Worm (Caenorhabditis elegans) whole organism, early embryonic: ENCODE data around the gene phlp-2.

Experiments used
- B0310.2 ChIP-seq: sonication (generic microtip); optimal IDR thresholded peaks from 2 replicates; lab custom pipeline; 2016; ENCODE audit warnings: mild to moderate bottlenecking, missing genetic modification characterization, missing compliant biosample characterization
- F13C5.2 ChIP-seq: sonication (generic microtip); optimal IDR thresholded peaks from 2 replicates; lab custom pipeline; 2017; ENCODE audit warnings: mild to moderate bottlenecking, missing genetic modification characterization, inconsistent platforms, missing compliant biosample characterization
- aly-1 ChIP-seq: sonication (generic microtip); optimal IDR thresholded peaks from 2 replicates; lab custom pipeline; 2016; ENCODE audit warnings: missing genetic modification characterization, missing compliant biosample characterization
- ama-1 ChIP-seq: fragments of 150-350 bp; optimal IDR thresholded peaks from 2 replicates; lab custom pipeline; 2014
- ceh-13 ChIP-seq: fragments of 200-800 bp; sonication (Bioruptor generic); optimal IDR thresholded peaks from 2 replicates; lab custom pipeline; 2018; ENCODE audit warnings: mild to moderate bottlenecking, missing genetic modification characterization, missing compliant biosample characterization
- ceh-36 ChIP-seq: sonication (generic microtip); optimal IDR thresholded peaks from 2 replicates; lab custom pipeline; 2016; ENCODE audit warnings: missing genetic modification characterization, inconsistent platforms, missing compliant biosample characterization
- ets-7 ChIP-seq: sonication (generic microtip); optimal IDR thresholded peaks from 2 replicates; lab custom pipeline; 2016; ENCODE audit warnings: missing genotype, missing genetic modification characterization, missing compliant biosample characterization
- flt-1 ChIP-seq: fragments of 200-800 bp; sonication (Bioruptor generic); IDR thresholded peaks from 2 replicates; pipeline ENCODE4 v1.3.6; 2022; ENCODE audit warnings: missing genetic modification characterization, missing compliant biosample characterization
- hmbx-1 ChIP-seq: sonication (generic microtip); optimal IDR thresholded peaks from 2 replicates; lab custom pipeline; 2016; ENCODE audit warnings: mild to moderate bottlenecking, missing genetic modification characterization, missing compliant biosample characterization
- hmg-4 ChIP-seq: fragments of 200-800 bp; sonication (Bioruptor generic); optimal IDR thresholded peaks from 2 replicates; lab custom pipeline; 2018; ENCODE audit warnings: mild to moderate bottlenecking, missing genetic modification characterization, missing compliant biosample characterization
- hnd-1 ChIP-seq: sonication (generic microtip); optimal IDR thresholded peaks from 2 replicates; lab custom pipeline; 2016; ENCODE audit warnings: missing genetic modification characterization, missing compliant biosample characterization
- pes-1 ChIP-seq: fragments of 200-800 bp; sonication (Bioruptor generic); IDR thresholded peaks from 2 replicates; pipeline ENCODE4 v1.3.6; 2022; ENCODE audit warnings: missing genetic modification reagents, missing genetic modification characterization, missing compliant biosample characterization
- scrt-1 ChIP-seq: fragments of 200-800 bp; sonication (Bioruptor generic); IDR thresholded peaks from 2 replicates; pipeline ENCODE4 v1.3.6; 2022; ENCODE audit warnings: missing genetic modification characterization, missing compliant biosample characterization
- sea-1 ChIP-seq: fragments of 200-800 bp; sonication (Bioruptor generic); conservative IDR thresholded peaks from 2 replicates; pipeline ENCODE4 v1.3.6; 2022; ENCODE audit warnings: missing genetic modification characterization, missing compliant biosample characterization
- tbx-11 ChIP-seq: fragments of 200-800 bp; sonication (Bioruptor generic); IDR thresholded peaks from 2 replicates; pipeline ENCODE4 v1.3.6; 2022; ENCODE audit warnings: missing genetic modification characterization, missing compliant biosample characterization
- tbx-37 ChIP-seq: fragments of 200-800 bp; sonication (Bioruptor generic); conservative IDR thresholded peaks from 2 replicates; pipeline ENCODE4 v1.3.6; 2022; ENCODE audit warnings: missing genetic modification reagents, missing genetic modification characterization, missing compliant biosample characterization
- tra-4 ChIP-seq: sonication (generic microtip); optimal IDR thresholded peaks from 2 replicates; lab custom pipeline; 2017; ENCODE audit warnings: missing genetic modification characterization, missing compliant biosample characterization

phlp-2 gene

DNA sequence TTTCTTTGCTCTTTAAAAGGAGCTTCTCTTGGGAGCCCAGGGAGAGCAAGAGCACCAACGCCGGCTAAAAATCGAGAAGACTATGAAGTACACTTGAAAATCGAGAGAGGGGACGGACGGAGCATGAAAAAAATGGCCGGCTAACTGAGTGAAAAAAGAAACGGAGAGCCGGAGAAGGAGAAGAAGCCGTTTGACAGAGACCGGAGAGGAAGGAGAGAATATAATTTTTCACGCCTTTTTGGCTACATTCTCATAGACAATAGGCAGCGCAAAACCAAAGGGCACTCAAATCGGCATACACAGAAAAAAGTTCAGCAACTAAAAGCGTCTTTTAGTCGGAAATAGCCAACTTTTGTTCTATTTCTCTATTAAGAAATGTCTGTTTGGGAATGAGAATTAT is 12.2 kb downstream of the phlp-2 start:
- TF ChIP-seq aly-1, result no peak
- TF ChIP-seq pes-1 (GFP tag; lab: Robert Waterston, UW), result no peak
- no peak for TF ChIP-seq hmg-4 (GFP tag; lab: Kevin White, UChicago)
- no peak for TF ChIP-seq scrt-1 (GFP tag; lab: Robert Waterston, UW)
- TF ChIP-seq ama-1, result no peak

- TF ChIP-seq hmg-4 (GFP tag; lab: Kevin White, UChicago), result peak; percentile 70
- TF ChIP-seq tra-4 (tag; lab: Kevin White, UChicago), result no peak
- peak; percentile 42 for TF ChIP-seq F13C5.2 (tag; lab: Kevin White, UChicago)
Observed at ce11 chrIII:4223668-4224127, 14.4 kb downstream of the phlp-2 start.

DNA sequence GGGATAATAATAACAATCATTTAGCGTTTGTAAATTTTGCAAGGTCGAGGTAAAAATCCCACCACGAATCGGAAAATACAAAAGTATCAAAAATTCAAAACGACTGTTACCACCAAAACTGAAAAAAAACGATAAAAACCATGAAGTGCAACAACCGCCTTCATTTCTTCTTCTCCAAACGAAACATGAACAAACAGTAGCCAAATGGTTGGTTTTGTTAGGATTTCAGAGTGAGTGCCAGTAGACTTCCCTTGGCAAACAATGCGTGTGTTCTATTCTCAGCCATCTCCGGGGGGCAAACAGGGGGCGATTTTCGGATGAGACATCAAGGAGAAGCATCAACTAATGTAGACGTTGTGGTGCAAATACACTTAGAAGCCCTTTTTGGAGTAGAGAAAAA is 15.4 kb downstream of the phlp-2 start:
- TF ChIP-seq pes-1 (GFP tag; lab: Robert Waterston, UW) (no peak), B0310.2 (tag; lab: Kevin White, UChicago) (no peak), tbx-37 (GFP tag; lab: Robert Waterston, UW) (no peak), aly-1 (no peak), hnd-1 (tag; lab: Kevin White, UChicago) (no peak), sea-1 (GFP tag; lab: Robert Waterston, UW) (no peak), F13C5.2 (tag; lab: Kevin White, UChicago) (no peak), ets-7 (tag; lab: Kevin White, UChicago) (no peak), tra-4 (tag; lab: Kevin White, UChicago) (no peak)

DNA sequence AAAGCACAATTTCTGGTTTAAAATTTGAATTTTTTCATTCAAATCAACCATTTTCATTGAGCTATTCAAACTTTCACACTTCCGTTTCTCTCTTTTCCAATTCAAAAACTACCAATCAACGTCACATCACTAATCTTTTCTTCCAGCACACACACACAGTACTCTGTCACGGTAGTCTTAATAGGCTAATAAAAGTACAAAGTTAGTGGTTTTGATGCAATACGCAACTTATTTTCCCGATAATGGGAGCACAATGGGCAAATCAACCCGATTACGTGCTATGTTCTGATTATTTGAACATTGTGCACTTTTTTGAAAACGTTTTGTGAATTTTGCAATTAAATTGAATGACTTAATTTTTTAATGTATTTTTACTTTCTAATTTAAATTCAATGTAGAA is 18.1 kb downstream of the phlp-2 start:
- no peak for TF ChIP-seq tra-4 (tag; lab: Kevin White, UChicago)

DNA sequence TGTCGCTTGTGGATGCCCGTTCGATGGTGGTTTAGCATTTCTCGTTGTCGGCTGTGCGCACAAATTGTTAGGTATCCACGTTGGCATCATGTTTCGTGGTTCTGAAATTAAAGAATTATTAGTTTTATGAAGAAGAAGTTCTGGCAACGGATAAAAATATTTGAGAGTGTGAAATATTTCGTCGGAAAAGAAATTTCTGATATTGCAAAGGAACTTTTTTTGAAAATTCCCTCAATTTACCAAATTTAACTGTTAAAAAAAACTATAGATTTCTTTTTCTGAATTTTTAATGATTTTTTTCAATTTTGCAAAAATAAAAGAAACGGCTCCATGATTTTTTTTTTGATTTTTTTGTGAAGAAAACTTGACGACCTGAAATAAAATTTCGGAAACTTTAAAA is 18.7 kb downstream of the phlp-2 start, which contains the start of gene mpk-1:
mpk-1 (minus strand) TSS at position 101 of the 400 bp plus-strand sequence.
- no peak for TF ChIP-seq aly-1
- no peak for TF ChIP-seq F13C5.2 (tag; lab: Kevin White, UChicago)
- no peak for TF ChIP-seq ceh-13 (GFP tag; lab: Kevin White, UChicago)

DNA sequence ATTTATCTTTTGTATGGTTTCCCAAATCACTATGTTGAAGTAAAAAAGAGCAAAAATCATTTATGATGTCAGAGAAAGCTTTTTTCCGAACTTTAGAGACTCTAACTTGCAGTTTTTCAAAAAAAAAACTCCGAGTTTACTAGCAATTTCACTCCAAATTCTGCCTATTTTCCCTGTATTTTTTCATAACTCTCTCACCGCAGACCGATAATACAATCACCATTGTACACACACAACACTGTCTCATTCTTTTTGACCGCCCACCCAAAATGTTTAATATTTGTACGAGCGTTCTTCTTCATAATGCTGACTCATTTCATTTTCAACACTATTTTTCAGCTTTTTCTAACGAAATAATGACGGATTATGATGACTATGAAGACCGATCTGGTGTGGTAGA is 19.6 kb downstream of the phlp-2 start, which contains the start of gene F43C1.5:
F43C1.5 (plus strand) TSS at position 301 of the 400 bp plus-strand sequence.
- no peak for TF ChIP-seq hmg-4 (GFP tag; lab: Kevin White, UChicago)

- no peak for TF ChIP-seq ama-1
- TF ChIP-seq tra-4 (tag; lab: Kevin White, UChicago), result no peak
- no peak for TF ChIP-seq pes-1 (GFP tag; lab: Robert Waterston, UW)
- no peak for TF ChIP-seq hmbx-1
- TF ChIP-seq sea-1 (GFP tag; lab: Robert Waterston, UW), result no peak
- no peak for TF ChIP-seq aly-1
- TF ChIP-seq ceh-36 (tag; lab: Kevin White, UChicago), result no peak
- no peak for TF ChIP-seq hmg-4 (GFP tag; lab: Kevin White, UChicago)
- no peak for TF ChIP-seq flt-1 (GFP tag; lab: Robert Waterston, UW)
- TF ChIP-seq hnd-1 (tag; lab: Kevin White, UChicago), result no peak
- TF ChIP-seq ets-7 (tag; lab: Kevin White, UChicago), result no peak
- no peak for TF ChIP-seq ceh-13 (GFP tag; lab: Kevin White, UChicago)
- TF ChIP-seq B0310.2 (tag; lab: Kevin White, UChicago), result no peak
- TF ChIP-seq scrt-1 (GFP tag; lab: Robert Waterston, UW), result no peak
- no peak for TF ChIP-seq tbx-11 (GFP tag; lab: Robert Waterston, UW)
- no peak for TF ChIP-seq F13C5.2 (tag; lab: Kevin White, UChicago)
- TF ChIP-seq tbx-37 (GFP tag; lab: Robert Waterston, UW), result no peak
Observed at ce11 chrIII:4230092-4230491, 20.8 kb downstream of the phlp-2 start.

DNA sequence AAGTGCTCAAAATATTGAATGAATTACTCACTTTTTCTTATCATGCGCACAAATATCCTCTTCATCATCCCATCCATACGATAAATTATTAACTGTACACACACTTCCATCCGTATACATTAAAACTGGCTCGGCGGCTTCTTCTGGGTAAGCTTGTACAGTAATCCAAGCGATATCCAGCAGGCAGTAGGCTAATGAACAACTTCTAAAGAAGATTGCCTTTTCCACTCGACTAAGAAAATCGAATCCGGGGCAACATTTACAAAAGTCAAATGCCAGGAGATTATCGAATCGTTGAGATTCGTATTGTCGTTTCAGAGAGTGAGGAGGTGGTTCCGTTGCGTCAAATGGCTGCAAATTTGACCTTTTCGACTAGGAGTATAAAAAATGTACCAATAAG is 22.1 kb downstream of the phlp-2 start:
- TF ChIP-seq tra-4 (tag; lab: Kevin White, UChicago) (no peak), ama-1 (no peak), aly-1 (no peak), hmg-4 (GFP tag; lab: Kevin White, UChicago) (no peak), B0310.2 (tag; lab: Kevin White, UChicago) (no peak), ceh-13 (GFP tag; lab: Kevin White, UChicago) (no peak)

- TF ChIP-seq ceh-36 (tag; lab: Kevin White, UChicago) (no peak), hnd-1 (tag; lab: Kevin White, UChicago) (no peak), B0310.2 (tag; lab: Kevin White, UChicago) (no peak), aly-1 (no peak), hmbx-1 (no peak), ceh-13 (GFP tag; lab: Kevin White, UChicago) (no peak), flt-1 (GFP tag; lab: Robert Waterston, UW) (no peak), hmg-4 (GFP tag; lab: Kevin White, UChicago) (no peak), tbx-11 (GFP tag; lab: Robert Waterston, UW) (no peak), scrt-1 (GFP tag; lab: Robert Waterston, UW) (no peak), tra-4 (tag; lab: Kevin White, UChicago) (no peak), pes-1 (GFP tag; lab: Robert Waterston, UW) (no peak)
Observed at ce11 chrIII:4232811-4233269, 23.6 kb downstream of the phlp-2 start, which contains the start of gene nhr-20. TSS of gene nhr-20 (minus strand) at chrIII:4233219.
